Fruit fly (Drosophila melanogaster) whole organism, prepupa: ENCODE data around the gene Capr.

Experiments
- CG10631 ChIP-seq: fragments of 200-800 bp; sonication (Bioruptor generic); optimal IDR thresholded peaks from 2 replicates; lab custom pipeline; 2016; ENCODE audit warnings: missing biosample characterization, missing genetic modification characterization
- CG10669 ChIP-seq: fragments of 200-800 bp; sonication (Bioruptor generic); optimal IDR thresholded peaks from 3 replicates; lab custom pipeline; 2018; ENCODE audit warnings: missing biosample characterization, mild to moderate bottlenecking, missing genetic modification characterization, moderate library complexity
- CG11902 ChIP-seq: fragments of 200-800 bp; sonication (Bioruptor generic); optimal IDR thresholded peaks from 3 replicates; lab custom pipeline; 2016; ENCODE audit warnings: missing biosample characterization, missing genetic modification characterization
- CG15336 ChIP-seq: fragments of 200-800 bp; sonication (Bioruptor generic); IDR thresholded peaks from 2 replicates; pipeline ENCODE4 v1.3.6; 2022; ENCODE audit warnings: missing biosample characterization, missing genetic modification characterization
- CG16779 ChIP-seq: fragments of 200-800 bp; sonication (Bioruptor generic); optimal IDR thresholded peaks from 3 replicates; lab custom pipeline; 2017; ENCODE audit warnings: missing biosample characterization, mild to moderate bottlenecking, missing genetic modification characterization
- CG3032 ChIP-seq: fragments of 200-800 bp; optimal IDR thresholded peaks from 2 replicates; lab custom pipeline; 2019; ENCODE audit warnings: missing biosample characterization, mild to moderate bottlenecking, missing genetic modification characterization, moderate library complexity
- CG31627 ChIP-seq: fragments of 200-800 bp; sonication (Bioruptor generic); optimal IDR thresholded peaks from 3 replicates; lab custom pipeline; 2016; ENCODE audit warnings: missing biosample characterization, missing genetic modification characterization
- CG32006 ChIP-seq: fragments of 200-800 bp; sonication (Bioruptor generic); optimal IDR thresholded peaks from 3 replicates; lab custom pipeline; 2017; ENCODE audit warnings: missing biosample characterization, mild to moderate bottlenecking, missing genetic modification characterization
- CG34406 ChIP-seq: fragments of 200-800 bp; sonication (Bioruptor generic); optimal IDR thresholded peaks from 3 replicates; lab custom pipeline; 2016; ENCODE audit warnings: missing biosample characterization, missing genetic modification characterization
- CG3919 ChIP-seq: fragments of 200-800 bp; sonication (Bioruptor generic); optimal IDR thresholded peaks from 3 replicates; lab custom pipeline; 2016; ENCODE audit warnings: missing biosample characterization, missing genetic modification characterization
- CG4318 ChIP-seq: fragments of 200-800 bp; sonication (Bioruptor generic); optimal IDR thresholded peaks from 3 replicates; lab custom pipeline; 2017; ENCODE audit warnings: missing biosample characterization, mild to moderate bottlenecking, missing genetic modification characterization
- CG6163 ChIP-seq: fragments of 200-800 bp; sonication (Bioruptor generic); IDR thresholded peaks from 3 replicates; pipeline ENCODE4 v1.3.6; 2022; ENCODE audit warnings: missing biosample characterization, missing genetic modification characterization
- CG6276 ChIP-seq: fragments of 200-800 bp; sonication (Bioruptor generic); optimal IDR thresholded peaks from 2 replicates; lab custom pipeline; 2017; ENCODE audit warnings: missing biosample characterization, mild to moderate bottlenecking, missing genetic modification characterization
- CG6792 ChIP-seq: fragments of 200-800 bp; sonication (Bioruptor generic); optimal IDR thresholded peaks from 3 replicates; lab custom pipeline; 2016; ENCODE audit warnings: missing biosample characterization, missing genetic modification characterization
- CG6808 ChIP-seq: fragments of 200-800 bp; sonication (Bioruptor generic); optimal IDR thresholded peaks from 3 replicates; lab custom pipeline; 2017; ENCODE audit warnings: missing biosample characterization, missing genetic modification characterization, mild to moderate bottlenecking, moderate library complexity, missing genetic modification reagents
- CG8632 ChIP-seq: fragments of 200-800 bp; sonication (Bioruptor generic); optimal IDR thresholded peaks from 3 replicates; lab custom pipeline; 2016; ENCODE audit warnings: missing biosample characterization, missing genetic modification characterization
- Eip75B ChIP-seq: fragments of 200-800 bp; sonication (Bioruptor generic); optimal IDR thresholded peaks from 3 replicates; lab custom pipeline; 2016; ENCODE audit warnings: missing biosample characterization, missing genetic modification characterization
- Eip78C ChIP-seq: fragments of 200-800 bp; sonication (Bioruptor generic); peaks from one replicate; lab custom pipeline; 2016; ENCODE audit warnings: missing biosample characterization, missing genetic modification characterization
- Eip93F ChIP-seq: fragments of 200-800 bp; sonication (Bioruptor generic); optimal IDR thresholded peaks from 2 replicates; lab custom pipeline; 2016; ENCODE audit warnings: missing biosample characterization, mild to moderate bottlenecking, missing genetic modification characterization
- Ets21C ChIP-seq: fragments of 200-800 bp; sonication (Bioruptor generic); optimal IDR thresholded peaks from 3 replicates; lab custom pipeline; 2016; ENCODE audit warnings: missing biosample characterization, missing genetic modification characterization
- Ets96B ChIP-seq: fragments of 200-800 bp; optimal IDR thresholded peaks from 2 replicates; lab custom pipeline; 2019; ENCODE audit warnings: missing biosample characterization, mild to moderate bottlenecking, missing genetic modification characterization, moderate library complexity
- Hr4 ChIP-seq: fragments of 200-800 bp; sonication (Bioruptor generic); optimal IDR thresholded peaks from 3 replicates; lab custom pipeline; 2016; ENCODE audit warnings: missing biosample characterization, missing genetic modification characterization
- Met ChIP-seq: fragments of 200-800 bp; sonication (Bioruptor generic); optimal IDR thresholded peaks from 3 replicates; lab custom pipeline; 2016; ENCODE audit warnings: missing biosample characterization, missing genetic modification characterization
- Smox ChIP-seq: fragments of 200-800 bp; sonication (Bioruptor generic); optimal IDR thresholded peaks from 3 replicates; lab custom pipeline; 2016; ENCODE audit warnings: missing biosample characterization, missing genetic modification characterization
- Sox15 ChIP-seq: fragments of 200-800 bp; sonication (Bioruptor generic); optimal IDR thresholded peaks from 3 replicates; lab custom pipeline; 2016; ENCODE audit warnings: missing biosample characterization, missing genetic modification characterization
- achi ChIP-seq: fragments of 200-800 bp; sonication (Bioruptor generic); optimal IDR thresholded peaks from 3 replicates; lab custom pipeline; 2016; ENCODE audit warnings: missing biosample characterization, missing genetic modification characterization
- acj6 ChIP-seq: fragments of 200-800 bp; sonication (Bioruptor generic); optimal IDR thresholded peaks from 3 replicates; lab custom pipeline; 2016; ENCODE audit warnings: missing biosample characterization, missing genetic modification characterization
- esn ChIP-seq: fragments of 200-800 bp; sonication (Bioruptor generic); optimal IDR thresholded peaks from 2 replicates; lab custom pipeline; 2016; ENCODE audit warnings: missing biosample characterization, mild to moderate bottlenecking, missing genetic modification characterization, moderate library complexity
- fd85E ChIP-seq: fragments of 200-800 bp; sonication (Bioruptor generic); optimal IDR thresholded peaks from 3 replicates; lab custom pipeline; 2016; ENCODE audit warnings: missing biosample characterization, missing genetic modification characterization
- fkh ChIP-seq: fragments of 200-800 bp; sonication (Bioruptor generic); optimal IDR thresholded peaks from 3 replicates; lab custom pipeline; 2017; ENCODE audit warnings: missing biosample characterization, mild to moderate bottlenecking, missing genetic modification characterization, moderate library complexity
- lz ChIP-seq: fragments of 200-800 bp; sonication (Bioruptor generic); optimal IDR thresholded peaks from 3 replicates; lab custom pipeline; 2016; ENCODE audit warnings: missing biosample characterization, missing genetic modification characterization
- salr ChIP-seq, 2 experiments: fragments of 200-800 bp; sonication (Bioruptor generic); optimal IDR thresholded peaks; 3 replicates each; lab custom pipeline; 2016 to 2018; ENCODE audit warnings: missing biosample characterization in 2 of 2, missing genetic modification characterization in 2 of 2, mild to moderate bottlenecking in 1 of 2
- spab ChIP-seq: fragments of 200-800 bp; sonication (Bioruptor generic); optimal IDR thresholded peaks from 2 replicates; lab custom pipeline; 2017; ENCODE audit warnings: missing biosample characterization, mild to moderate bottlenecking, missing genetic modification characterization, missing genetic modification reagents
- ss ChIP-seq, 2 experiments: fragments of 200-800 bp; sonication (Bioruptor generic); optimal IDR thresholded peaks; 2 replicates in 1 of 2; 3 replicates in 1 of 2; lab custom pipeline; 2017 to 2018; ENCODE audit warnings: mild to moderate bottlenecking in 2 of 2, missing biosample characterization in 2 of 2, missing genetic modification characterization in 2 of 2, moderate library complexity in 1 of 2
- svp ChIP-seq: fragments of 200-800 bp; sonication (Bioruptor generic); peaks from one replicate; lab custom pipeline; 2016; ENCODE audit warnings: missing biosample characterization, missing genetic modification characterization
- vri ChIP-seq: fragments of 200-800 bp; sonication (Bioruptor generic); optimal IDR thresholded peaks from 3 replicates; lab custom pipeline; 2016; ENCODE audit warnings: missing biosample characterization, mild to moderate bottlenecking, missing genetic modification characterization

Capr gene

dm6 chr3L:18640584-18641527 lies 32.3 kb downstream of the Capr start (continued):
- TF ChIP-seq achi (GFP tag; lab: Kevin White, UChicago) (peak; percentile 95), CG4318 (peak; percentile 95), CG3032 (peak; percentile 75), Ets96B (peak; percentile 79), CG6792 (peak; percentile 76), acj6 (peak; percentile 96), CG6163 (GFP tag; lab: Robert Waterston, UW) (peak; percentile 99), ss (GFP tag; optimal IDR thresholded peaks at IDR 0.05; lab: Kevin White, UChicago) (peak; percentile 45 to 70), CG3919 (peak; percentile 98), Eip75B (GFP tag; lab: Kevin White, UChicago) (peak; percentile 85), fd85E (peak; percentile 63), CG11902 (peak; percentile 86), CG6276 (GFP tag; lab: Kevin White, UChicago) (peak; percentile 90), CG10669 (GFP tag; lab: Kevin White, UChicago) (peak; percentile 68), CG31627 (peak; percentile 94), fkh (GFP tag; lab: Kevin White, UChicago) (peak; percentile 54), lz (GFP tag; lab: Kevin White, UChicago) (peak; percentile 84), CG10631 (GFP tag; lab: Kevin White, UChicago) (peak; percentile 84), CG8632 (peak; percentile 83), Smox (GFP tag; lab: Kevin White, UChicago) (peak; percentile 91)

dm6 chr3L:18638487-18638886 lies 34.6 kb downstream of the Capr start:
- TF ChIP-seq Sox15 (GFP tag; lab: Kevin White, UChicago) = no peak
- peak; percentile 60 for TF ChIP-seq CG32006 (GFP tag; lab: Kevin White, UChicago)
- TF ChIP-seq salr (GFP tag; optimal IDR thresholded peaks at IDR 0.05; lab: Kevin White, UChicago) = peak in 1 of 2 experiments; percentile 11
- no peak for TF ChIP-seq acj6
- TF ChIP-seq Smox (GFP tag; lab: Kevin White, UChicago) = no peak
- TF ChIP-seq svp (GFP tag; lab: Kevin White, UChicago) = peak; percentile 19
- no peak for TF ChIP-seq Eip93F
- TF ChIP-seq CG34406 = peak; percentile 4
- no peak for TF ChIP-seq Ets21C
- peak; percentile 10 for TF ChIP-seq CG6276 (GFP tag; lab: Kevin White, UChicago)
- peak; percentile 30 for TF ChIP-seq achi (GFP tag; lab: Kevin White, UChicago)
- peak; percentile 27; the same call in 1 of the 2 replicates for TF ChIP-seq CG15336
- no peak for TF ChIP-seq CG6792
- TF ChIP-seq Ets96B = no peak
- TF ChIP-seq esn (GFP tag; lab: Kevin White, UChicago) = peak; percentile 13
- TF ChIP-seq Met (GFP tag; lab: Kevin White, UChicago) = peak; percentile 17
- TF ChIP-seq Eip78C (GFP tag; lab: Kevin White, UChicago) = peak; percentile 77
- TF ChIP-seq Hr4 (GFP tag; lab: Kevin White, UChicago) = peak; percentile 42
- TF ChIP-seq fd85E = no peak
- TF ChIP-seq spab (GFP tag; lab: Kevin White, UChicago) = no peak
- no peak for TF ChIP-seq fkh (GFP tag; lab: Kevin White, UChicago)
- no peak for TF ChIP-seq CG16779 (tag; lab: Kevin White, UChicago)
- TF ChIP-seq CG10631 (GFP tag; lab: Kevin White, UChicago) = peak; percentile 2
- no peak for TF ChIP-seq CG11902

dm6 chr3L:18638043-18638442 lies 35.1 kb downstream of the Capr start:
- TF ChIP-seq CG3919 (no peak), CG10631 (GFP tag; lab: Kevin White, UChicago) (no peak), CG6808 (GFP tag; lab: Kevin White, UChicago) (no peak), vri (GFP tag; lab: Kevin White, UChicago) (peak; percentile 56), fkh (GFP tag; lab: Kevin White, UChicago) (no peak), Eip93F (no peak)
